Fruit fly (Drosophila melanogaster) whole organism, embryonic: Measurements from ENCODE around the gene ssp7.
A peak's percentile ranks its signal among the peaks of the same experiment; 100 is the strongest.

Source experiments
- Atf-2 ChIP-seq: fragments of 200-800 bp; sonication (Bioruptor generic); optimal IDR thresholded peaks from 2 replicates; lab custom pipeline; 2016; ENCODE audit warnings: missing biosample characterization, missing genetic modification characterization
- B-H2 ChIP-seq: fragments of 200-800 bp; sonication (Bioruptor generic); optimal IDR thresholded peaks from 2 replicates; lab custom pipeline; 2018; ENCODE audit warnings: missing biosample characterization, mild to moderate bottlenecking, missing genetic modification characterization
- CG10267 ChIP-seq: fragments of 200-800 bp; sonication (Bioruptor generic); optimal IDR thresholded peaks from 2 replicates; lab custom pipeline; 2018; ENCODE audit warnings: missing biosample characterization, mild to moderate bottlenecking, missing genetic modification characterization, moderate library complexity
- CG12744 ChIP-seq: fragments of 200-800 bp; sonication (Bioruptor generic); optimal IDR thresholded peaks from 2 replicates; lab custom pipeline; 2016; ENCODE audit warnings: missing biosample characterization, missing genetic modification characterization
- CG12942 ChIP-seq: fragments of 200-800 bp; sonication (Bioruptor generic); optimal IDR thresholded peaks from 3 replicates; lab custom pipeline; 2016; ENCODE audit warnings: missing biosample characterization, missing genetic modification characterization
- CG13424 ChIP-seq: fragments of 200-800 bp; sonication (Bioruptor generic); optimal IDR thresholded peaks from 2 replicates; lab custom pipeline; 2019; ENCODE audit warnings: missing biosample characterization, mild to moderate bottlenecking, missing genetic modification characterization, moderate library complexity
- CG13775 ChIP-seq: fragments of 200-800 bp; sonication (Bioruptor generic); optimal IDR thresholded peaks from 3 replicates; lab custom pipeline; 2017; ENCODE audit warnings: missing biosample characterization, mild to moderate bottlenecking, missing genetic modification characterization
- CG14050 ChIP-seq: fragments of 200-800 bp; sonication (Bioruptor generic); IDR thresholded peaks from 3 replicates; pipeline ENCODE4 v1.3.6; 2022; ENCODE audit warnings: missing biosample characterization, missing genetic modification characterization
- CG17328 ChIP-seq: fragments of 200-800 bp; sonication (Bioruptor generic); IDR thresholded peaks from 2 replicates; pipeline ENCODE4 v1.3.6; 2022; ENCODE audit warnings: missing biosample characterization, missing genetic modification characterization
- CG17359 ChIP-seq: fragments of 200-800 bp; sonication (Bioruptor generic); optimal IDR thresholded peaks from 3 replicates; lab custom pipeline; 2018; ENCODE audit warnings: missing biosample characterization, mild to moderate bottlenecking, missing genetic modification characterization, moderate library complexity
- CG17361 ChIP-seq: fragments of 200-800 bp; sonication (Bioruptor generic); IDR thresholded peaks from 3 replicates; pipeline ENCODE4 v1.3.6; 2022; ENCODE audit warnings: missing biosample characterization, missing genetic modification characterization
- CG17612 ChIP-seq: fragments of 200-800 bp; sonication (Bioruptor generic); IDR thresholded peaks from 2 replicates; pipeline ENCODE4 v1.3.6; 2022; ENCODE audit warnings: missing biosample characterization, missing genetic modification characterization
- CG17912 ChIP-seq: fragments of 200-800 bp; sonication (Bioruptor generic); optimal IDR thresholded peaks from 2 replicates; lab custom pipeline; 2018; ENCODE audit warnings: missing biosample characterization, mild to moderate bottlenecking, missing genetic modification characterization
- CG2199 ChIP-seq: fragments of 200-800 bp; sonication (Bioruptor generic); IDR thresholded peaks from 3 replicates; pipeline ENCODE4 v1.3.6; 2022; ENCODE audit warnings: missing biosample characterization, missing genetic modification characterization
- CG2678 ChIP-seq: fragments of 200-800 bp; sonication (Bioruptor generic); optimal IDR thresholded peaks from 3 replicates; lab custom pipeline; 2019; ENCODE audit warnings: missing biosample characterization, mild to moderate bottlenecking, missing genetic modification characterization, moderate library complexity
- CG2712 ChIP-seq: fragments of 200-800 bp; optimal IDR thresholded peaks from 3 replicates; lab custom pipeline; 2019; ENCODE audit warnings: missing biosample characterization, mild to moderate bottlenecking, missing genetic modification characterization, moderate library complexity
- CG3065 ChIP-seq: fragments of 200-800 bp; sonication (Bioruptor generic); optimal IDR thresholded peaks from 2 replicates; lab custom pipeline; 2016; ENCODE audit warnings: missing biosample characterization, missing genetic modification characterization
- CG32772 ChIP-seq: fragments of 200-800 bp; sonication (Bioruptor generic); IDR thresholded peaks from 2 replicates; pipeline ENCODE4 v1.3.6; 2022; ENCODE audit warnings: missing biosample characterization, missing genetic modification characterization
- CG6175 ChIP-seq: fragments of 200-800 bp; sonication (Bioruptor generic); IDR thresholded peaks from 3 replicates; pipeline ENCODE4 v1.3.6; 2022; ENCODE audit warnings: missing biosample characterization, missing genetic modification characterization
- CG8089 ChIP-seq: fragments of 200-800 bp; sonication (Bioruptor generic); optimal IDR thresholded peaks from 3 replicates; lab custom pipeline; 2016; ENCODE audit warnings: missing biosample characterization, missing genetic modification characterization
- CG8388 ChIP-seq: fragments of 200-800 bp; sonication (Bioruptor generic); optimal IDR thresholded peaks from 2 replicates; lab custom pipeline; 2019; ENCODE audit warnings: missing biosample characterization, mild to moderate bottlenecking, missing genetic modification characterization, moderate library complexity
- CG9437 ChIP-seq: fragments of 200-800 bp; sonication (Bioruptor generic); optimal IDR thresholded peaks from 2 replicates; lab custom pipeline; 2018; ENCODE audit warnings: missing biosample characterization, mild to moderate bottlenecking, missing genetic modification characterization
- Deaf1 ChIP-seq: fragments of 200-800 bp; optimal IDR thresholded peaks from 3 replicates; lab custom pipeline; 2019; ENCODE audit warnings: missing biosample characterization, mild to moderate bottlenecking, missing genetic modification characterization, moderate library complexity
- Fer3 ChIP-seq: fragments of 200-800 bp; sonication (Bioruptor generic); optimal IDR thresholded peaks from 2 replicates; lab custom pipeline; 2018; ENCODE audit warnings: missing biosample characterization, mild to moderate bottlenecking, missing genetic modification characterization, moderate library complexity
- Hr3 ChIP-seq: fragments of 200-800 bp; sonication (Bioruptor generic); optimal IDR thresholded peaks from 3 replicates; lab custom pipeline; 2016; ENCODE audit warnings: missing biosample characterization, missing genetic modification characterization
- Kr ChIP-seq: fragments of 200-800 bp; sonication (Bioruptor generic); optimal IDR thresholded peaks from 2 replicates; lab custom pipeline; 2017; ENCODE audit warnings: missing biosample characterization, mild to moderate bottlenecking, missing genetic modification characterization
- Ptx1 ChIP-seq: fragments of 200-800 bp; sonication (Bioruptor generic); IDR thresholded peaks from 2 replicates; pipeline ENCODE4 v1.3.6; 2022; ENCODE audit warnings: missing biosample characterization, missing genetic modification characterization
- Ravus ChIP-seq: fragments of 200-800 bp; sonication (Bioruptor generic); IDR thresholded peaks from 2 replicates; pipeline ENCODE4 v1.3.6; 2022; ENCODE audit warnings: missing biosample characterization, missing genetic modification characterization
- Sox100B ChIP-seq: fragments of 200-800 bp; sonication (Bioruptor generic); optimal IDR thresholded peaks from 3 replicates; lab custom pipeline; 2018; ENCODE audit warnings: missing biosample characterization, mild to moderate bottlenecking, missing genetic modification characterization
- TFAM ChIP-seq: fragments of 200-800 bp; sonication (Bioruptor generic); optimal IDR thresholded peaks from 2 replicates; lab custom pipeline; 2017; ENCODE audit warnings: missing biosample characterization, missing genetic modification characterization, inconsistent platforms
- Tbp ChIP-seq: fragments of >200 bp; optimal IDR thresholded peaks from 2 replicates; lab custom pipeline; 2018; ENCODE audit warnings: missing biosample characterization, missing genetic modification characterization
- ab ChIP-seq: fragments of 200-800 bp; sonication (Bioruptor generic); optimal IDR thresholded peaks from 2 replicates; lab custom pipeline; 2016; ENCODE audit warnings: missing biosample characterization, missing genetic modification characterization
- az2 ChIP-seq: fragments of 200-800 bp; sonication (Bioruptor generic); optimal IDR thresholded peaks from 3 replicates; lab custom pipeline; 2016; ENCODE audit warnings: missing biosample characterization, missing genetic modification characterization
- btn ChIP-seq: fragments of 200-800 bp; sonication (Bioruptor generic); optimal IDR thresholded peaks from 2 replicates; lab custom pipeline; 2016; ENCODE audit warnings: missing biosample characterization, missing genetic modification characterization
- cas ChIP-seq: fragments of 200-800 bp; sonication (Bioruptor generic); IDR thresholded peaks from 2 replicates; pipeline ENCODE4 v1.3.6; 2022; ENCODE audit warnings: missing biosample characterization, missing genetic modification characterization
- ci ChIP-seq: fragments of 200-800 bp; sonication (Bioruptor generic); IDR thresholded peaks from 3 replicates; pipeline ENCODE4 v1.3.6; 2022; ENCODE audit warnings: missing biosample characterization, missing genetic modification characterization
- eyg ChIP-seq: fragments of 200-800 bp; sonication (Bioruptor generic); optimal IDR thresholded peaks from 3 replicates; lab custom pipeline; 2016; ENCODE audit warnings: missing biosample characterization, missing genetic modification characterization
- fd64A ChIP-seq: fragments of 200-800 bp; sonication (Bioruptor generic); optimal IDR thresholded peaks from 3 replicates; lab custom pipeline; 2018; ENCODE audit warnings: missing biosample characterization, mild to moderate bottlenecking, missing genetic modification characterization
- gem ChIP-seq: fragments of 200-800 bp; sonication (Bioruptor generic); optimal IDR thresholded peaks from 2 replicates; lab custom pipeline; 2019; ENCODE audit warnings: missing biosample characterization, mild to moderate bottlenecking, missing genetic modification characterization, moderate library complexity
- hth ChIP-seq: fragments of >200 bp; optimal IDR thresholded peaks from 2 replicates; lab custom pipeline; 2017; ENCODE audit warnings: inconsistent platforms
- kah ChIP-seq: fragments of 200-800 bp; sonication (Bioruptor generic); optimal IDR thresholded peaks from 2 replicates; lab custom pipeline; 2018; ENCODE audit warnings: missing biosample characterization, mild to moderate bottlenecking, missing genetic modification characterization
- kni ChIP-seq: fragments of 200-800 bp; sonication (Bioruptor generic); optimal IDR thresholded peaks from 3 replicates; lab custom pipeline; 2017; ENCODE audit warnings: mild to moderate bottlenecking, missing biosample characterization, missing genetic modification reagents, missing genetic modification characterization
- lilli ChIP-seq: fragments of 200-800 bp; sonication (Bioruptor generic); optimal IDR thresholded peaks from 3 replicates; lab custom pipeline; 2016; ENCODE audit warnings: missing biosample characterization, missing genetic modification characterization
- mirr ChIP-seq: fragments of 200-800 bp; sonication (Bioruptor generic); optimal IDR thresholded peaks from 3 replicates; lab custom pipeline; 2018; ENCODE audit warnings: missing biosample characterization, mild to moderate bottlenecking, missing genetic modification characterization
- psq ChIP-seq: fragments of 200-800 bp; sonication (Bioruptor generic); optimal IDR thresholded peaks from 2 replicates; lab custom pipeline; 2017; ENCODE audit warnings: missing biosample characterization, missing genetic modification characterization
- repo ChIP-seq: fragments of 200-800 bp; sonication (Bioruptor generic); optimal IDR thresholded peaks from 2 replicates; lab custom pipeline; 2016; ENCODE audit warnings: missing biosample characterization, missing genetic modification characterization
- sd ChIP-seq: fragments of 200-800 bp; sonication (Bioruptor generic); optimal IDR thresholded peaks from 3 replicates; lab custom pipeline; 2018; ENCODE audit warnings: missing biosample characterization, mild to moderate bottlenecking, missing genetic modification characterization, moderate library complexity
- slp2 ChIP-seq: fragments of 200-800 bp; sonication (Bioruptor generic); optimal IDR thresholded peaks from 2 replicates; lab custom pipeline; 2016; ENCODE audit warnings: missing biosample characterization, missing genetic modification characterization
- sr ChIP-seq: fragments of 200-800 bp; sonication (Bioruptor generic); IDR thresholded peaks from 3 replicates; pipeline ENCODE4 v1.3.6; 2022; ENCODE audit warnings: missing biosample characterization, missing genetic modification characterization
- stc ChIP-seq: fragments of 200-800 bp; sonication (Bioruptor generic); IDR thresholded peaks from 2 replicates; pipeline ENCODE4 v1.3.6; 2022; ENCODE audit warnings: missing biosample characterization, missing genetic modification characterization
- vfl ChIP-seq: fragments of 200-800 bp; sonication (Bioruptor generic); optimal IDR thresholded peaks from 2 replicates; lab custom pipeline; 2016; ENCODE audit warnings: missing biosample characterization, missing genetic modification characterization
- zfh2 ChIP-seq: fragments of 200-800 bp; sonication (Bioruptor generic); optimal IDR thresholded peaks from 2 replicates; lab custom pipeline; 2016; ENCODE audit warnings: missing biosample characterization, missing genetic modification characterization

ssp7 gene

dm6 chrX:11153826-11154510 is 13.9 kb upstream of the ssp7 start, which contains the start of the genes rtv and Dlic (continued):
- TF ChIP-seq CG2678 (peak; percentile 3), stc (GFP tag; lab: Robert Waterston, UW) (no peak), CG13775 (GFP tag; lab: Kevin White, UChicago) (no peak), ci (GFP tag; lab: Robert Waterston, UW) (no peak), CG2712 (peak; percentile 65), CG6175 (GFP tag; lab: Robert Waterston, UW) (no peak), CG9437 (GFP tag; lab: Kevin White, UChicago) (no peak), CG8388 (no peak), CG17328 (no peak), Ptx1 (peak; percentile 37; the same call in 1 of the 2 replicates), sr (GFP tag; lab: Robert Waterston, UW) (no peak), psq (peak; percentile 99), Sox100B (GFP tag; lab: Kevin White, UChicago) (no peak), CG10267 (tag; lab: Kevin White, UChicago) (peak; percentile 49), CG17359 (tag; lab: Kevin White, UChicago) (no peak), lilli (GFP tag; lab: Kevin White, UChicago) (peak; percentile 24), sd (tag; lab: Kevin White, UChicago) (peak; percentile 57), B-H2 (GFP tag; lab: Kevin White, UChicago) (no peak), CG2199 (GFP tag; lab: Robert Waterston, UW) (no peak), Hr3 (GFP tag; lab: Kevin White, UChicago) (no peak), CG12744 (GFP tag; lab: Kevin White, UChicago) (no peak), Tbp (GFP tag; lab: Kevin White, UChicago) (no peak), CG3065 (GFP tag; lab: Kevin White, UChicago) (no peak), CG8089 (GFP tag; lab: Kevin White, UChicago) (no peak), slp2 (GFP tag; lab: Kevin White, UChicago) (no peak), CG12942 (GFP tag; lab: Kevin White, UChicago) (no peak), Atf-2 (GFP tag; lab: Kevin White, UChicago) (peak; percentile 12), CG17912 (GFP tag; lab: Kevin White, UChicago) (no peak), Ravus (GFP tag; lab: Robert Waterston, UW) (no peak), CG17612 (GFP tag; lab: Robert Waterston, UW) (no peak), fd64A (GFP tag; lab: Kevin White, UChicago) (no peak), gem (tag; lab: Kevin White, UChicago) (peak; percentile 20), btn (GFP tag; lab: Kevin White, UChicago) (no peak), eyg (GFP tag; lab: Kevin White, UChicago) (no peak), zfh2 (GFP tag; lab: Kevin White, UChicago) (no peak), cas (GFP tag; lab: Robert Waterston, UW) (no peak), CG17361 (GFP tag; lab: Robert Waterston, UW) (peak; percentile 48; the same call in 2 of the 3 replicates), TFAM (GFP tag; lab: Kevin White, UChicago) (no peak), Fer3 (tag; lab: Kevin White, UChicago) (no peak), repo (GFP tag; lab: Kevin White, UChicago) (no peak), kni (GFP tag; lab: Kevin White, UChicago) (no peak), CG14050 (GFP tag; lab: Robert Waterston, UW) (no peak), az2 (GFP tag; lab: Kevin White, UChicago) (peak; percentile 29), hth (lab: Kevin White, UChicago) (no peak), CG13424 (tag; lab: Kevin White, UChicago) (peak; percentile 1), kah (GFP tag; lab: Kevin White, UChicago) (no peak), Deaf1 (tag; lab: Kevin White, UChicago) (no peak), CG32772 (GFP tag; lab: Robert Waterston, UW) (no peak), mirr (no peak), Kr (GFP tag; lab: Kevin White, UChicago) (no peak), ab (no peak), vfl (GFP tag; lab: Kevin White, UChicago) (no peak)
